Worm (Caenorhabditis elegans) whole organism, young adult: Measurements from ENCODE around the gene F14H8.5.

Experiments used
- Y95B8A.8 ChIP-seq: fragments of 200-800 bp; sonication (Bioruptor generic); IDR thresholded peaks from 2 replicates; pipeline ENCODE4 v1.3.6; 2022; ENCODE audit warnings: missing genetic modification reagents, missing genetic modification characterization, missing compliant biosample characterization
- athp-1 ChIP-seq: sonication (generic microtip); optimal IDR thresholded peaks from 2 replicates; lab custom pipeline; 2017; ENCODE audit warnings: mild to moderate bottlenecking, missing genetic modification characterization, missing compliant biosample characterization
- ceh-91 ChIP-seq: fragments of 200-800 bp; sonication (Bioruptor generic); IDR thresholded peaks from 2 replicates; pipeline ENCODE4 v1.3.6; 2022; ENCODE audit warnings: missing genetic modification reagents, missing genetic modification characterization, missing compliant biosample characterization
- dpl-1 ChIP-seq: fragments of 150-350 bp; optimal IDR thresholded peaks from 2 replicates; lab custom pipeline; 2014; ENCODE audit warnings: missing biosample characterization, missing genetic modification reagents, missing genetic modification characterization
- ets-4 ChIP-seq: fragments of 200-800 bp; sonication (Bioruptor generic); optimal IDR thresholded peaks from 2 replicates; lab custom pipeline; 2018; ENCODE audit warnings: mild to moderate bottlenecking, missing genetic modification characterization, missing compliant biosample characterization
- snpc-4 ChIP-seq, 5 experiments: fragments of 150-350 bp in 1 of 5; sonication (generic microtip) in 4 of 5; optimal IDR thresholded peaks; 2 replicates each; lab custom pipeline; 2014 to 2018; ENCODE audit warnings: missing genetic modification characterization in 5 of 5, missing biosample characterization in 3 of 5, antibody characterized with exemption in 2 of 5, mild to moderate bottlenecking in 2 of 5, missing compliant biosample characterization in 2 of 5, missing genotype in 2 of 5, moderate library complexity in 2 of 5, missing genetic modification reagents in 1 of 5
- unc-62 ChIP-seq: fragments of 150-350 bp; optimal IDR thresholded peaks from 2 replicates; lab custom pipeline; 2014; ENCODE audit warnings: missing biosample characterization, missing genetic modification reagents, missing genetic modification characterization

DNA sequence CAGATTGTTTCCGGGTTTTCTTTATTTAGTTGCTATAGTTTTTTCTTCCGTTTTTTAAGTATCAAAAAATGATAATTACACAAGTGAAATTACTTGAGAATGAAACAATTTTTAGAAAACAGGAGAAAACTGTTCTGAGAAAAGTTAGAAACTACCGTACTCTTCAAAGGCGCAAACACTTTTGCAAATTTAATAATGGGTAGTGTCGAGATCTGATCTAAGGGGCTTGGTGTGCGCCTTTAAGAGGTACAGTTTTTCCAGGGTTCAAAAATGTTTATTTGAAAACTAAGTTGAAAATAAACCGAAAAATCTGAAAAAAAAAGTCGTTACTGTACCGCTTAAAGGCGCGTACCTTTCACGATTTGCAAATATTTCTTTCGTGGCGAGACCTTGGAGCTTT is 39.8 kb downstream of the F14H8.5 start:
- TF ChIP-seq Y95B8A.8: no peak
- TF ChIP-seq dpl-1 (GFP tag; lab: Kevin White, UChicago): no peak
- no peak for TF ChIP-seq ceh-91 (GFP tag; lab: Robert Waterston, UW)
- TF ChIP-seq snpc-4 (GFP tag; optimal IDR thresholded peaks at IDR 0.05; lab: Kevin White, UChicago): no peak
- TF ChIP-seq snpc-4 (tag; optimal IDR thresholded peaks at IDR 0.05; lab: Kevin White, UChicago): no peak
- TF ChIP-seq athp-1 (tag; lab: Kevin White, UChicago): no peak
- TF ChIP-seq unc-62 (GFP tag; lab: Kevin White, UChicago): no peak
- TF ChIP-seq ets-4 (GFP tag; lab: Kevin White, UChicago): no peak
